Worm (Caenorhabditis elegans) whole organism, L4/young adult: Measurements from ENCODE around the gene ketn-1.

Experiments used
- W03F9.2 ChIP-seq: fragments of 150-350 bp; optimal IDR thresholded peaks from 2 replicates; lab custom pipeline; 2014; ENCODE audit warnings: missing biosample characterization, missing genetic modification characterization
- dao-5 ChIP-seq: sonication (generic microtip); optimal IDR thresholded peaks from 2 replicates; lab custom pipeline; 2016; ENCODE audit warnings: missing genotype, missing genetic modification characterization, moderate library complexity, missing compliant biosample characterization
- him-1 ChIP-seq: sonication (generic microtip); optimal IDR thresholded peaks from 2 replicates; lab custom pipeline; 2016; ENCODE audit warnings: missing genotype, missing genetic modification reagents, missing genetic modification characterization, missing compliant biosample characterization

DNA sequence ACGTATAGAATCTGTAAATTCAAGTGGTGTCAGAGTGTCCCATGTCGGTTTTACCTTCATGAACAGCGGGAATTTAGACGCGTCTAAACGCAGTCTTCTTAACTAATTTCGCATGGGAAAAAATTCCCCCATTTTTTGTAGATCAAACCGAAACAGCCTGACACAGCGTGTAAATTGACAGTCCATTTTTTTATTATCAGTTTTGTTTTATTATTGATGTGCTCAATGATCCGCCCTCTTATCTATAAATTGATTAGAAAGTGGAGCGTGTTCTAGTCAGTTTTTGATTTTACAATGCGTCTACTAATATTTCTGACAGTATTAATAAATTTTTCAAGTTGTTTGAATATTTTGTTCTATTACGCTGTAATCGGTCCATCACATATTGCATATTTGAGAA lies 41.4 kb upstream of the ketn-1 start, which contains the start of gene ugt-53:
- TF ChIP-seq him-1 (tag; lab: Kevin White, UChicago) (no peak), dao-5 (tag; lab: Kevin White, UChicago) (no peak), W03F9.2 (tag; lab: Kevin White, UChicago) (no peak)
